Fruit fly (Drosophila melanogaster) whole organism, embryonic: ENCODE results near the gene CG31495.

ENCODE experiments used
- Atf6 ChIP-seq: fragments of 200-800 bp; sonication (Bioruptor generic); IDR thresholded peaks from 2 replicates; pipeline ENCODE4 v1.3.6; 2022; ENCODE audit warnings: missing biosample characterization, missing genetic modification characterization
- B-H1 ChIP-seq: fragments of 200-800 bp; sonication (Bioruptor generic); IDR thresholded peaks from 3 replicates; pipeline ENCODE4 v1.3.6; 2022; ENCODE audit warnings: missing biosample characterization, missing genetic modification characterization
- CG14014 ChIP-seq: fragments of 200-800 bp; sonication (Bioruptor generic); IDR thresholded peaks from 2 replicates; pipeline ENCODE4 v1.3.6; 2022; ENCODE audit warnings: missing biosample characterization, missing genetic modification characterization
- CG9609 ChIP-seq: fragments of 200-800 bp; sonication (Bioruptor generic); optimal IDR thresholded peaks from 3 replicates; lab custom pipeline; 2016; ENCODE audit warnings: missing biosample characterization, missing genetic modification characterization
- HLH4C ChIP-seq: fragments of 200-800 bp; sonication (Bioruptor generic); IDR thresholded peaks from 3 replicates; pipeline ENCODE4 v1.3.6; 2022; ENCODE audit warnings: missing biosample characterization, missing genetic modification characterization; ENCODE audit not compliant: partially characterized antibody
- HLH54F ChIP-seq: fragments of 200-800 bp; sonication (Bioruptor generic); optimal IDR thresholded peaks from 3 replicates; lab custom pipeline; 2016; ENCODE audit warnings: missing biosample characterization, missing genetic modification characterization
- Rfx ChIP-seq: fragments of 200-800 bp; sonication (Bioruptor generic); IDR thresholded peaks from 2 replicates; pipeline ENCODE4 v1.3.6; 2022; ENCODE audit warnings: missing biosample characterization, missing genetic modification characterization
- caup ChIP-seq: fragments of 200-800 bp; sonication (Bioruptor generic); optimal IDR thresholded peaks from 3 replicates; lab custom pipeline; 2017; ENCODE audit warnings: missing biosample characterization, mild to moderate bottlenecking, missing genetic modification characterization, moderate library complexity; ENCODE audit not compliant: severe bottlenecking
- slou ChIP-seq: fragments of 200-800 bp; sonication (Bioruptor generic); optimal IDR thresholded peaks from 3 replicates; lab custom pipeline; 2016; ENCODE audit warnings: missing biosample characterization, missing genetic modification characterization
- slp2 ChIP-seq: fragments of 200-800 bp; sonication (Bioruptor generic); optimal IDR thresholded peaks from 2 replicates; lab custom pipeline; 2016; ENCODE audit warnings: missing biosample characterization, missing genetic modification characterization

DNA sequence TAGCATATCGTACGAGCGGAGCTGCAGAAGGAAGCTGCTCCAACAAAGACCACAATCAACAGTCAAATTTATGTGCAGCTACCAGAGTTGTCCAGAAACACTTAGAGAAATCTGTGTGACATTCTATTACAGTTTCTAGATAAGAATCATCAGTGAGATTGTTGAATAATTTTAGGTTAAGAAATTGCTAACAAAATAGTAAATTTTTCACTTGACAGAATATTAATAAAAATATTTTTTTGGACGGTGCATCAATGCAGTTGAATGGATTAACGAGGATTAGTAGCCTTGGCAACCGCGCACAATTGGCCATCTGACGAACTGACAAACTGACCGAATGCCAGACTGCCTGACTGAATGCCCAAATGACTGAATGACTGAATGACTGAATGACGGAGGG is 7.6 kb upstream of the CG31495 start:
- TF ChIP-seq HLH4C, result no peak
- no peak for TF ChIP-seq HLH54F (GFP tag; lab: Kevin White, UChicago)
- no peak for TF ChIP-seq slp2 (GFP tag; lab: Kevin White, UChicago)
- TF ChIP-seq B-H1 (GFP tag; lab: Robert Waterston, UW), result no peak
- TF ChIP-seq CG14014 (GFP tag; lab: Robert Waterston, UW), result no peak
- TF ChIP-seq Atf6, result no peak
- TF ChIP-seq slou (GFP tag; lab: Kevin White, UChicago), result no peak
- no peak for TF ChIP-seq Rfx (GFP tag; lab: Robert Waterston, UW)
- TF ChIP-seq CG9609 (GFP tag; lab: Kevin White, UChicago), result no peak
- TF ChIP-seq caup, result no peak
